Worm (Caenorhabditis elegans): ENCODE measurements around the gene C05C8.8.

- TF ChIP-seq ham-2 (GFP tag; optimal IDR thresholded peaks at IDR 0.05) (no peak), lin-32 (GFP tag; optimal IDR thresholded peaks at IDR 0.05) (no peak), sptf-1 (tag; optimal IDR thresholded peaks at IDR 0.05) (no peak), sem-2 (GFP tag; optimal IDR thresholded peaks at IDR 0.05) (no peak)
Measured at ce11 chrV:7288699-7289098, 33.7 kb upstream of the C05C8.8 start, which contains the start of gene C13A2.1.

All from whole organism, mixed stage, embryonic.